Fruit fly (Drosophila melanogaster) whole organism, embryonic: ENCODE data around the gene bib.

Experiments used
- CG10321 ChIP-seq: fragments of 200-800 bp; sonication (Bioruptor generic); IDR thresholded peaks from 2 replicates; pipeline ENCODE4 v1.3.6; 2022; ENCODE audit warnings: missing biosample characterization, missing genetic modification characterization
- CG10431 ChIP-seq: fragments of 200-800 bp; sonication (Bioruptor generic); optimal IDR thresholded peaks from 3 replicates; lab custom pipeline; 2018; ENCODE audit warnings: missing biosample characterization, mild to moderate bottlenecking, missing genetic modification characterization
- CG10979 ChIP-seq: fragments of 200-800 bp; sonication (Bioruptor generic); optimal IDR thresholded peaks from 2 replicates; lab custom pipeline; 2018; ENCODE audit warnings: missing biosample characterization, mild to moderate bottlenecking, missing genetic modification characterization, moderate library complexity
- CG11085 ChIP-seq: fragments of 200-800 bp; sonication (Bioruptor generic); IDR thresholded peaks from 2 replicates; pipeline ENCODE4 v1.3.6; 2022; ENCODE audit warnings: missing biosample characterization, missing genetic modification characterization
- CG11695 ChIP-seq: fragments of 200-800 bp; sonication (Bioruptor generic); IDR thresholded peaks from 3 replicates; pipeline ENCODE4 v1.3.6; 2022; ENCODE audit warnings: missing biosample characterization, missing genetic modification characterization
- CG11696 ChIP-seq: fragments of 200-800 bp; sonication (Bioruptor generic); IDR thresholded peaks from 2 replicates; pipeline ENCODE4 v1.3.6; 2022; ENCODE audit warnings: missing biosample characterization, missing genetic modification characterization
- CG1233 ChIP-seq: fragments of 200-800 bp; sonication (Bioruptor generic); optimal IDR thresholded peaks from 4 replicates; lab custom pipeline; 2018; ENCODE audit warnings: missing biosample characterization, mild to moderate bottlenecking, missing genetic modification characterization
- CG18476 ChIP-seq: fragments of 200-800 bp; sonication (Bioruptor generic); optimal IDR thresholded peaks from 2 replicates; lab custom pipeline; 2016; ENCODE audit warnings: missing biosample characterization, mild to moderate bottlenecking, missing genetic modification characterization
- CG18619 ChIP-seq: fragments of 200-800 bp; sonication (Bioruptor generic); optimal IDR thresholded peaks from 3 replicates; lab custom pipeline; 2017; ENCODE audit warnings: missing biosample characterization, mild to moderate bottlenecking, missing genetic modification characterization
- CG31224 ChIP-seq: fragments of 200-800 bp; sonication (Bioruptor generic); IDR thresholded peaks from 2 replicates; pipeline ENCODE4 v1.3.6; 2022; ENCODE audit warnings: missing biosample characterization, missing genetic modification characterization
- CG4360 ChIP-seq: fragments of 200-800 bp; sonication (Bioruptor generic); IDR thresholded peaks from 2 replicates; pipeline ENCODE4 v1.3.6; 2022; ENCODE audit warnings: missing biosample characterization, missing genetic modification characterization
- CG7786 ChIP-seq: fragments of 200-800 bp; sonication (Bioruptor generic); optimal IDR thresholded peaks from 2 replicates; lab custom pipeline; 2016; ENCODE audit warnings: missing biosample characterization, missing genetic modification characterization
- CG7839 ChIP-seq: fragments of 200-800 bp; sonication (Bioruptor generic); optimal IDR thresholded peaks from 3 replicates; lab custom pipeline; 2018; ENCODE audit warnings: missing biosample characterization, mild to moderate bottlenecking, missing genetic modification characterization, moderate library complexity
- CG7963 ChIP-seq: fragments of 200-800 bp; sonication (Bioruptor generic); IDR thresholded peaks from 3 replicates; pipeline ENCODE4 v1.3.6; 2022; ENCODE audit warnings: missing biosample characterization, missing genetic modification characterization; ENCODE audit not compliant: partially characterized antibody
- CG8089 ChIP-seq: fragments of 200-800 bp; sonication (Bioruptor generic); optimal IDR thresholded peaks from 3 replicates; lab custom pipeline; 2016; ENCODE audit warnings: missing biosample characterization, missing genetic modification characterization
- CG9215 ChIP-seq: fragments of 200-800 bp; sonication (Bioruptor generic); IDR thresholded peaks from 2 replicates; pipeline ENCODE4 v1.3.6; 2022; ENCODE audit warnings: missing biosample characterization, missing genetic modification characterization
- CG9437 ChIP-seq: fragments of 200-800 bp; sonication (Bioruptor generic); optimal IDR thresholded peaks from 2 replicates; lab custom pipeline; 2018; ENCODE audit warnings: missing biosample characterization, mild to moderate bottlenecking, missing genetic modification characterization
- CG9932 ChIP-seq: fragments of 200-800 bp; sonication (Bioruptor generic); IDR thresholded peaks from 2 replicates; pipeline ENCODE4 v1.3.6; 2022; ENCODE audit warnings: missing biosample characterization, missing genetic modification characterization
- Dek ChIP-seq: fragments of 200-800 bp; sonication (Bioruptor generic); optimal IDR thresholded peaks from 3 replicates; lab custom pipeline; 2019; ENCODE audit warnings: missing biosample characterization, mild to moderate bottlenecking, missing genetic modification characterization, moderate library complexity
- Doc3 ChIP-seq: fragments of 200-800 bp; sonication (Bioruptor generic); IDR thresholded peaks from 3 replicates; pipeline ENCODE4 v1.3.6; 2022; ENCODE audit warnings: missing biosample characterization, missing genetic modification characterization; ENCODE audit not compliant: partially characterized antibody
- GATAe ChIP-seq: fragments of 200-800 bp; sonication (Bioruptor generic); conservative IDR thresholded peaks from 2 replicates; pipeline ENCODE4 v1.3.6; 2022; ENCODE audit warnings: missing biosample characterization, missing genetic modification characterization
- Hr39 ChIP-seq: fragments of >200 bp; optimal IDR thresholded peaks from 2 replicates; lab custom pipeline; 2017
- Lhr ChIP-seq: fragments of 200-800 bp; sonication (Bioruptor generic); optimal IDR thresholded peaks from 3 replicates; lab custom pipeline; 2017; ENCODE audit warnings: mild to moderate bottlenecking, missing biosample characterization, missing genetic modification reagents, missing genetic modification characterization
- Neu2 ChIP-seq: fragments of 200-800 bp; sonication (Bioruptor generic); optimal IDR thresholded peaks from 3 replicates; lab custom pipeline; 2016; ENCODE audit warnings: missing biosample characterization, missing genetic modification characterization, borderline replicate concordance
- Oaz ChIP-seq: fragments of 200-800 bp; sonication (Bioruptor generic); IDR thresholded peaks from 2 replicates; pipeline ENCODE4 v1.3.6; 2022; ENCODE audit warnings: missing biosample characterization, missing genetic modification characterization
- Rx ChIP-seq: fragments of 200-800 bp; sonication (Bioruptor generic); IDR thresholded peaks from 2 replicates; pipeline ENCODE4 v1.3.6; 2022; ENCODE audit warnings: missing biosample characterization, missing genetic modification characterization
- abd-A ChIP-seq: fragments of 200-800 bp; sonication (Bioruptor generic); optimal IDR thresholded peaks from 3 replicates; lab custom pipeline; 2019; ENCODE audit warnings: missing biosample characterization, mild to moderate bottlenecking, missing genetic modification characterization, moderate library complexity
- ap ChIP-seq: fragments of 200-800 bp; sonication (Bioruptor generic); IDR thresholded peaks from 2 replicates; pipeline ENCODE4 v1.3.6; 2022; ENCODE audit warnings: missing biosample characterization, missing genetic modification characterization
- az2 ChIP-seq: fragments of 200-800 bp; sonication (Bioruptor generic); optimal IDR thresholded peaks from 3 replicates; lab custom pipeline; 2016; ENCODE audit warnings: missing biosample characterization, missing genetic modification characterization
- bbx ChIP-seq: fragments of 200-800 bp; sonication (Bioruptor generic); IDR thresholded peaks from 2 replicates; pipeline ENCODE4 v1.3.6; 2022; ENCODE audit warnings: missing biosample characterization, missing genetic modification characterization; ENCODE audit not compliant: partially characterized antibody
- bowl ChIP-seq: fragments of 200-800 bp; sonication (Bioruptor generic); IDR thresholded peaks from 2 replicates; pipeline ENCODE4 v1.3.6; 2022; ENCODE audit warnings: missing biosample characterization, missing genetic modification characterization
- bsh ChIP-seq, 2 experiments: fragments of 200-800 bp; sonication (Bioruptor generic); optimal IDR thresholded peaks; 2 replicates each; lab custom pipeline; 2017 to 2018; ENCODE audit warnings: mild to moderate bottlenecking in 2 of 2, missing biosample characterization in 2 of 2, missing genetic modification characterization in 2 of 2, moderate library complexity in 1 of 2
- corto ChIP-seq: fragments of 200-800 bp; sonication (Bioruptor generic); optimal IDR thresholded peaks from 2 replicates; lab custom pipeline; 2016; ENCODE audit warnings: missing biosample characterization, mild to moderate bottlenecking, missing genetic modification characterization, moderate library complexity
- cwo ChIP-seq: fragments of 200-800 bp; sonication (Bioruptor generic); optimal IDR thresholded peaks from 3 replicates; lab custom pipeline; 2017; ENCODE audit warnings: missing biosample characterization, missing genetic modification characterization, mild to moderate bottlenecking, moderate library complexity, missing genetic modification reagents
- disco-r ChIP-seq: fragments of 200-800 bp; sonication (Bioruptor generic); optimal IDR thresholded peaks from 2 replicates; lab custom pipeline; 2016; ENCODE audit warnings: missing biosample characterization, missing genetic modification characterization
- exex ChIP-seq: fragments of 200-800 bp; sonication (Bioruptor generic); optimal IDR thresholded peaks from 4 replicates; lab custom pipeline; 2018; ENCODE audit warnings: missing biosample characterization, mild to moderate bottlenecking, missing genetic modification characterization, moderate library complexity
- h ChIP-seq: fragments of >200 bp; optimal IDR thresholded peaks from 2 replicates; lab custom pipeline; 2017
- hkb ChIP-seq, 2 experiments: fragments of 200-800 bp in 1 of 2; fragments of >200 bp in 1 of 2; sonication (Bioruptor generic) in 1 of 2; IDR thresholded peaks in 1 of 2; optimal IDR thresholded peaks in 1 of 2; 2 replicates each; pipeline versions ENCODE4 v1.3.6 to Lab custom; 2017 to 2022; ENCODE audit warnings: missing biosample characterization in 1 of 2, missing genetic modification characterization in 1 of 2
- insv ChIP-seq, 2 experiments: fragments of 200-800 bp; sonication (Bioruptor generic); optimal IDR thresholded peaks; 3 replicates each; lab custom pipeline; 2016 to 2018; ENCODE audit warnings: missing biosample characterization in 2 of 2, missing genetic modification characterization in 2 of 2
- knrl ChIP-seq: fragments of 200-800 bp; sonication (Bioruptor generic); IDR thresholded peaks from 3 replicates; pipeline ENCODE4 v1.3.6; 2022; ENCODE audit warnings: missing biosample characterization, missing genetic modification characterization; ENCODE audit not compliant: partially characterized antibody
- nmo ChIP-seq: fragments of 200-800 bp; sonication (Bioruptor generic); optimal IDR thresholded peaks from 2 replicates; lab custom pipeline; 2018; ENCODE audit warnings: missing biosample characterization, mild to moderate bottlenecking, missing genetic modification characterization, moderate library complexity
- pfk ChIP-seq: fragments of 200-800 bp; sonication (Bioruptor generic); optimal IDR thresholded peaks from 2 replicates; lab custom pipeline; 2018; ENCODE audit warnings: missing biosample characterization, mild to moderate bottlenecking, missing genetic modification characterization, moderate library complexity
- ro ChIP-seq: fragments of 200-800 bp; sonication (Bioruptor generic); IDR thresholded peaks from 2 replicates; pipeline ENCODE4 v1.3.6; 2022; ENCODE audit warnings: missing biosample characterization, missing genetic modification characterization
- salm ChIP-seq: fragments of 200-800 bp; sonication (Bioruptor generic); optimal IDR thresholded peaks from 2 replicates; lab custom pipeline; 2018; ENCODE audit warnings: missing biosample characterization, mild to moderate bottlenecking, missing genetic modification characterization
- sc ChIP-seq, 3 experiments: fragments of >200 bp in 2 of 3; fragments of 200-800 bp in 1 of 3; sonication (Bioruptor generic) in 1 of 3; optimal IDR thresholded peaks; 2 replicates in 2 of 3; 3 replicates in 1 of 3; lab custom pipeline; 2017; ENCODE audit warnings: mild to moderate bottlenecking in 1 of 3, missing biosample characterization in 1 of 3, missing genetic modification characterization in 1 of 3, missing genetic modification reagents in 1 of 3
- tio ChIP-seq: fragments of 200-800 bp; sonication (Bioruptor generic); optimal IDR thresholded peaks from 2 replicates; lab custom pipeline; 2017; ENCODE audit warnings: missing biosample characterization, missing genetic modification characterization, inconsistent platforms
- trem ChIP-seq: fragments of 200-800 bp; optimal IDR thresholded peaks from 3 replicates; lab custom pipeline; 2019; ENCODE audit warnings: missing biosample characterization, mild to moderate bottlenecking, missing genetic modification characterization, moderate library complexity
- vvl ChIP-seq: fragments of 200-800 bp; sonication (Bioruptor generic); IDR thresholded peaks from 2 replicates; pipeline ENCODE4 v1.3.6; 2022; ENCODE audit warnings: missing biosample characterization, missing genetic modification characterization

Gene bib

DNA sequence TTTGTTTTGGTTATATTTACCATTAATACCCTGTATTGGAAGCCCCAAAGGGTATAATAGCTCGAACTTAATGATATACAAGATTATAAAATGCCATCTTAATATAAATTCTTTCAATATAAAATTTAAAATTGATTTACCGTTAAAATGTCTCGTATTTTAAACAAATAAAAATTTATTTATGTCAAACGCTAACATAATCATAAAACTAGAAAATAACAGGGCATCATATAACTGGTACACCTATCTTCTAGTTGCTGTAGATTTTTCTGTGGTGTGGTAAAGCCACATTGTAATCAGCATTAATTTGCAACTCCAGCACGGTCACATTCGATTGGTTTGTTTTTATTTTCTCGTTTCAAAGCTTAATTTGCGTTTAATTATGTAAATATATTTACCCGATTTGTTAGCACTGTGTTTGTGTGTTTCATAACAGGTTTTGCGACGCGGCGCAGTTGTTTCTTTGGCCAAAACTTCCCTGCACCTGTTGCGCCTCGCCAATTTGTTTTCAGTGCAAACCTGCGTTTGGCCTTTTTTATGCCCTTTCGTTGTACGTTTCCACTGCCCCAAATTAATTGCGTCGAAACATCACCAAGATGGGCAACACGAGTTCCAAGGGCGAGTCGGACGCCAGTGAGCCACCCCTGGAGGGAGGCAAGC is 27.3 kb upstream of the bib start, which contains the start of the genes CG4658 and CG5846 (continued):
- no peak for TF ChIP-seq hkb (optimal IDR thresholded peaks at IDR 0.05; lab: Kevin White, UChicago)
- TF ChIP-seq hkb (GFP tag; IDR thresholded peaks at IDR 0.05; lab: Robert Waterston, UW), result peak; percentile 96
- TF ChIP-seq Dek (tag; lab: Kevin White, UChicago), result peak; percentile 93
- peak; percentile 91 for TF ChIP-seq salm (tag; lab: Kevin White, UChicago)
- TF ChIP-seq CG8089 (GFP tag; lab: Kevin White, UChicago), result peak; percentile 72
- TF ChIP-seq nmo (GFP tag; lab: Kevin White, UChicago), result peak; percentile 97
- TF ChIP-seq cwo (GFP tag; lab: Kevin White, UChicago), result peak; percentile 82
- TF ChIP-seq Neu2 (GFP tag; lab: Kevin White, UChicago), result no peak
- peak; percentile 83 for TF ChIP-seq CG9437 (GFP tag; lab: Kevin White, UChicago)
- TF ChIP-seq bowl, result peak; percentile 81
- no peak; the same call in 2 of the 3 replicates for TF ChIP-seq knrl (GFP tag; lab: Robert Waterston, UW)
- peak; percentile 96 for TF ChIP-seq az2 (GFP tag; lab: Kevin White, UChicago)
- peak; percentile 81 for TF ChIP-seq disco-r
- peak; percentile 96 for TF ChIP-seq CG11695 (GFP tag; lab: Robert Waterston, UW)
- TF ChIP-seq Lhr (GFP tag; lab: Kevin White, UChicago), result peak; percentile 80
- peak in 1 of 2 experiments; percentile 39 for TF ChIP-seq insv (GFP tag; optimal IDR thresholded peaks at IDR 0.05; lab: Kevin White, UChicago)
- peak; percentile 92 for TF ChIP-seq CG11085 (GFP tag; lab: Robert Waterston, UW)
- peak; percentile 90 for TF ChIP-seq CG9215 (GFP tag; lab: Robert Waterston, UW)
- peak; percentile 93 for TF ChIP-seq tio (GFP tag; lab: Kevin White, UChicago)
- TF ChIP-seq CG7786 (GFP tag; lab: Kevin White, UChicago), result peak; percentile 74
- peak; percentile 77 for TF ChIP-seq CG10431 (GFP tag; lab: Kevin White, UChicago)
- no peak for TF ChIP-seq pfk (GFP tag; lab: Kevin White, UChicago)
- TF ChIP-seq Hr39 (lab: Kevin White, UChicago), result no peak
- TF ChIP-seq abd-A (tag; lab: Kevin White, UChicago), result no peak
- TF ChIP-seq CG7963 (GFP tag; lab: Robert Waterston, UW), result no peak
- TF ChIP-seq GATAe (GFP tag; lab: Robert Waterston, UW), result peak; percentile 81
- peak; percentile 38; the same call in 1 of the 2 replicates for TF ChIP-seq CG4360 (GFP tag; lab: Robert Waterston, UW)
- peak; percentile 16 to 97 for TF ChIP-seq bsh (GFP tag; optimal IDR thresholded peaks at IDR 0.05; lab: Kevin White, UChicago)
- TF ChIP-seq CG7839 (tag; lab: Kevin White, UChicago), result peak; percentile 96
- TF ChIP-seq CG18619 (GFP tag; lab: Kevin White, UChicago), result peak; percentile 87
- peak; percentile 96 for TF ChIP-seq CG10979
- peak; percentile 18 for TF ChIP-seq corto
- TF ChIP-seq ap (GFP tag; lab: Robert Waterston, UW), result peak; percentile 94
- peak; percentile 90 for TF ChIP-seq CG18476
- TF ChIP-seq Rx (GFP tag; lab: Robert Waterston, UW), result peak; percentile 82
- peak; percentile 83 for TF ChIP-seq Oaz (GFP tag; lab: Robert Waterston, UW)
- TF ChIP-seq exex, result peak; percentile 82
- TF ChIP-seq trem, result peak; percentile 95
- TF ChIP-seq CG9932, result peak; percentile 90
- no peak for TF ChIP-seq h (lab: Kevin White, UChicago)
- TF ChIP-seq vvl, result peak; percentile 98
- TF ChIP-seq CG31224, result peak; percentile 90
- peak; percentile 86 for TF ChIP-seq CG11696 (GFP tag; lab: Robert Waterston, UW)
- TF ChIP-seq CG10321 (GFP tag; lab: Robert Waterston, UW), result peak; percentile 62; the same call in 1 of the 2 replicates
- peak; percentile 12; the same call in 1 of the 2 replicates for TF ChIP-seq bbx (GFP tag; lab: Robert Waterston, UW)
- no peak for TF ChIP-seq sc (optimal IDR thresholded peaks at IDR 0.05; lab: Kevin White, UChicago)
- peak; percentile 82 for TF ChIP-seq sc (GFP tag; optimal IDR thresholded peaks at IDR 0.05; lab: Kevin White, UChicago)
- TF ChIP-seq CG1233, result peak; percentile 89
- peak; percentile 84 for TF ChIP-seq ro (GFP tag; lab: Robert Waterston, UW)
- TF ChIP-seq Doc3, result no peak
